Fruit fly (Drosophila melanogaster): Measurements from ENCODE around the gene cact.

Gene cact

DNA sequence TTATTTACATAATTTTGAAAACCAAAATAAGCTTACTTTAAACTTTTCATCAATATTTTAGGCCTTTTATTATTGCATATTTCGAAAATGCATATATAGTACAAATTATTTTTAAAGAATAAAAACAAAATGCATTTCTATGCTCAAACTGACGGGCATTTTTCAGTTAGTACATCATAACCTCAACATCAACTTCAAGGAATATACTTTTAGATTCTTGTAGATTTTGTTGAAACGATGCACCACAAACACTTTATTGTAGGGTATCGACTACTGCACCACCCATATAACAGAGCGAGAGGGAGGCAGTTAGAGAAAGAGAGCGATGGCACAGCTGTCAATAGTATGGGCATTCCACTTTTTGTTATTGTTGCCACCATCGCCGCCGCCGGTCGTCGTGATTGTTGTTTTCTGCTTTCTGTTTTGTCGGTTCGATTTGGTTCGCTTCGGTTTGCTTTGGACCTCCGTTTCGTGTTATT, 46.2 kb downstream of the cact start (continued):
- TF ChIP-seq klu (GFP tag; IDR thresholded peaks at IDR 0.05) (no peak; the same call in 1 of the 2 replicates), bigmax (GFP tag; optimal IDR thresholded peaks at IDR 0.05) (peak; percentile 87), CG12391 (tag; optimal IDR thresholded peaks at IDR 0.05) (peak; percentile 96), ems (GFP tag; optimal IDR thresholded peaks at IDR 0.05) (peak; percentile 88), nmo (GFP tag; optimal IDR thresholded peaks at IDR 0.05) (peak; percentile 97), Jarid2 (GFP tag; optimal IDR thresholded peaks at IDR 0.05) (peak; percentile 73), CG14441 (GFP tag; IDR thresholded peaks at IDR 0.05) (peak; percentile 72), CG8359 (GFP tag; optimal IDR thresholded peaks at IDR 0.05; ENCODE audit: borderline replicate concordance) (peak; percentile 83), peb (GFP tag; IDR thresholded peaks at IDR 0.05) (peak; percentile 80), Six4 (GFP tag; optimal IDR thresholded peaks at IDR 0.05) (peak; percentile 92), otp (GFP tag; IDR thresholded peaks at IDR 0.05) (0 out of 3 replicates have a peak, but pooled peaks have one; percentile 49), CG15269 (tag; optimal IDR thresholded peaks at IDR 0.05) (peak; percentile 94), CG12299 (tag; optimal IDR thresholded peaks at IDR 0.05) (peak; percentile 75), CG11247 (GFP tag; IDR thresholded peaks at IDR 0.05) (no peak), CG31365 (tag; optimal IDR thresholded peaks at IDR 0.05) (peak; percentile 51), CG10654 (GFP tag; optimal IDR thresholded peaks at IDR 0.05) (peak; percentile 92), NC2β (GFP tag; optimal IDR thresholded peaks at IDR 0.05) (peak; percentile 86), CG43689 (GFP tag; IDR thresholded peaks at IDR 0.05) (0 out of 2 replicates have a peak, but pooled peaks have one; percentile 10), oc (tag; optimal IDR thresholded peaks at IDR 0.05) (peak; percentile 89), usp (GFP tag; optimal IDR thresholded peaks at IDR 0.05) (no peak), Fer1 (GFP tag; optimal IDR thresholded peaks at IDR 0.05) (peak; percentile 85), lov (optimal IDR thresholded peaks at IDR 0.05) (no peak), lov (GFP tag; IDR thresholded peaks at IDR 0.05) (no peak; the same call in 2 of the 3 replicates), CG1603 (tag; optimal IDR thresholded peaks at IDR 0.05) (peak; percentile 87), CG2678 (tag; optimal IDR thresholded peaks at IDR 0.05) (peak; percentile 95), yki (optimal IDR thresholded peaks at IDR 0.05) (no peak), seq (GFP tag; IDR thresholded peaks at IDR 0.05) (peak; percentile 83), B-H2 (GFP tag; optimal IDR thresholded peaks at IDR 0.05) (no peak), hkb (optimal IDR thresholded peaks at IDR 0.05) (no peak), hkb (GFP tag; IDR thresholded peaks at IDR 0.05) (peak; percentile 83), caup (GFP tag; optimal IDR thresholded peaks at IDR 0.05; ENCODE audit: severe bottlenecking) (peak; percentile 77), CG4854 (GFP tag; optimal IDR thresholded peaks at IDR 0.05) (peak; percentile 84), run (tag; optimal IDR thresholded peaks at IDR 0.05) (peak; percentile 91), MESR4 (GFP tag; optimal IDR thresholded peaks at IDR 0.05) (peak; percentile 24), CG17912 (GFP tag; optimal IDR thresholded peaks at IDR 0.05) (peak; percentile 25), chn (GFP tag; optimal IDR thresholded peaks at IDR 0.05) (peak; percentile 85), Spps (tag; optimal IDR thresholded peaks at IDR 0.05) (peak; percentile 78), dimm (GFP tag; IDR thresholded peaks at IDR 0.05) (peak; percentile 50; the same call in 1 of the 2 replicates), CG33557 (GFP tag; optimal IDR thresholded peaks at IDR 0.05) (peak; percentile 76), Hmx (GFP tag; optimal IDR thresholded peaks at IDR 0.05) (peak; percentile 74), Atf6 (GFP tag; IDR thresholded peaks at IDR 0.05) (peak; percentile 66), CG5245 (GFP tag; optimal IDR thresholded peaks at IDR 0.05) (peak; percentile 76), gro (GFP tag; optimal IDR thresholded peaks at IDR 0.05) (peak; percentile 20), CG7556 (GFP tag; optimal IDR thresholded peaks at IDR 0.05) (peak; percentile 96), bcd (GFP tag; optimal IDR thresholded peaks at IDR 0.05) (peak; percentile 91), phol (tag; optimal IDR thresholded peaks at IDR 0.05) (peak; percentile 96), CG4730 (GFP tag; IDR thresholded peaks at IDR 0.05) (peak; percentile 71), Rx (GFP tag; IDR thresholded peaks at IDR 0.05) (peak; percentile 56), CG30020 (tag; optimal IDR thresholded peaks at IDR 0.05) (peak; percentile 75), CG10147 (GFP tag; optimal IDR thresholded peaks at IDR 0.05) (peak; percentile 86), CG42726 (GFP tag; IDR thresholded peaks at IDR 0.05; ENCODE audit: partially characterized antibody) (no peak)

Measured in whole organism, embryonic.